Worm (Caenorhabditis elegans) whole organism, L3 larva: Measurements from ENCODE around the gene elc-1.

Experiments used
- fos-1 ChIP-seq: fragments of 150-350 bp; optimal IDR thresholded peaks from 2 replicates; lab custom pipeline; 2014; ENCODE audit warnings: missing biosample characterization, missing genetic modification characterization
- lin-15B ChIP-seq: fragments of 150-350 bp; optimal IDR thresholded peaks from 2 replicates; lab custom pipeline; 2014; ENCODE audit warnings: missing biosample characterization, missing genetic modification characterization
- nhr-43 ChIP-seq: sonication (generic microtip); optimal IDR thresholded peaks from 2 replicates; lab custom pipeline; 2016; ENCODE audit warnings: mild to moderate bottlenecking, missing genetic modification characterization, missing compliant biosample characterization; ENCODE audit not compliant: poor library complexity, severe bottlenecking
- snpc-4 ChIP-seq: fragments of 150-350 bp; optimal IDR thresholded peaks from 2 replicates; lab custom pipeline; 2014; ENCODE audit warnings: missing biosample characterization, missing genetic modification characterization
- unc-62 ChIP-seq: fragments of 150-350 bp; sonication (generic microtip); optimal IDR thresholded peaks from 4 replicates; lab custom pipeline; 2014; ENCODE audit warnings: missing biosample characterization, missing genetic modification reagents, missing genetic modification characterization

DNA sequence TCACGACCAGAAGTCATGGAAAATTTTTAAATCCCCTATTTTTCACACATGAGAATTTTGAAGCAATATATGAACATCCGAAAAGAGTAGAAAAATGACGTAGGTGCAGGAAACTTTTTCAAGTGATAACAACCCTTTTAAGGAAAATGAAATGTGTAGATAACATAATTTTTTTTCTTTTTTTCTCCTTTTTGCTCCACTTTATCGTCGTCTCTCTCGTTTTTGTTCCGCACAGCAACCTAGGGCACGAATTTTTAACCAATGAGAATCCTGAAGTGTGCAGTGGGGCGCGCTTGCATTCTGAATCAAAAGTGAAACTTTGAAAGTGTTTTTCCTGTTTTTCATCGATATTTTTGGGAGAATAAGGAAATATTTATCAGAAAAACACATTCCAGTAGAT lies 24.2 kb downstream of the elc-1 start:
- TF ChIP-seq nhr-43 (tag; lab: Kevin White, UChicago) (no peak), fos-1 (no peak), snpc-4 (tag; lab: Kevin White, UChicago) (no peak), unc-62 (GFP tag; lab: Kevin White, UChicago) (no peak), lin-15B (tag; lab: Kevin White, UChicago) (no peak)
